Worm (Caenorhabditis elegans) whole organism, midembryonic: Measurements from ENCODE around the gene hil-4.

Experiments
- T22C8.4 ChIP-seq: fragments of 200-800 bp; sonication (Bioruptor generic); IDR thresholded peaks from 2 replicates; pipeline ENCODE4 v1.3.6; 2022; ENCODE audit warnings: missing genetic modification characterization, missing compliant biosample characterization
- flt-1 ChIP-seq: fragments of 200-800 bp; sonication (Bioruptor generic); IDR thresholded peaks from 2 replicates; pipeline ENCODE4 v1.3.6; 2022; ENCODE audit warnings: missing genetic modification characterization, missing compliant biosample characterization
- ref-1 ChIP-seq: fragments of 200-800 bp; sonication (Bioruptor generic); conservative IDR thresholded peaks from 2 replicates; pipeline ENCODE4 v1.3.6; 2022; ENCODE audit warnings: missing genetic modification reagents, missing genetic modification characterization, missing compliant biosample characterization
- tab-1 ChIP-seq: fragments of 200-800 bp; sonication (Bioruptor generic); IDR thresholded peaks from 2 replicates; pipeline ENCODE4 v1.3.6; 2022; ENCODE audit warnings: missing genetic modification characterization, missing compliant biosample characterization
- ztf-29 ChIP-seq: fragments of 200-800 bp; sonication (Bioruptor generic); IDR thresholded peaks from 2 replicates; pipeline ENCODE4 v1.3.6; 2022; ENCODE audit warnings: missing genetic modification reagents, missing genetic modification characterization, missing compliant biosample characterization

- TF ChIP-seq ztf-29 (GFP tag; lab: Robert Waterston, UW) (no peak), tab-1 (GFP tag; lab: Robert Waterston, UW) (no peak), flt-1 (GFP tag; lab: Robert Waterston, UW) (no peak), ref-1 (GFP tag; lab: Robert Waterston, UW) (no peak), T22C8.4 (no peak)
These were observed 19.5 kb upstream of the hil-4 start for ce11 chrV:4734608-4735007.
